Fruit fly (Drosophila melanogaster): Measurements from ENCODE around the gene Fum2.

dm6 chrX:6705890-6706289 lies 24.3 kb downstream of the Fum2 start:
- no peak for TF ChIP-seq Mio (GFP tag; optimal IDR thresholded peaks at IDR 0.05)
- no peak for TF ChIP-seq pan (optimal IDR thresholded peaks at IDR 0.05)
- TF ChIP-seq psq (GFP tag; optimal IDR thresholded peaks at IDR 0.05) = no peak
